Worm (Caenorhabditis elegans) whole organism, young adult: ENCODE measurements around the gene sre-29.

Experiments
- B0336.3 ChIP-seq: fragments of 200-800 bp; sonication (Bioruptor generic); IDR thresholded peaks from 2 replicates; pipeline ENCODE4 v1.3.6; 2022; ENCODE audit warnings: missing genetic modification characterization, missing compliant biosample characterization
- C06A6.2 ChIP-seq: fragments of 200-800 bp; sonication (Bioruptor generic); conservative IDR thresholded peaks from 2 replicates; pipeline ENCODE4 v1.3.6; 2022; ENCODE audit warnings: missing genetic modification characterization, missing compliant biosample characterization
- C17E4.6 ChIP-seq: fragments of 200-800 bp; sonication (Bioruptor generic); IDR thresholded peaks from 2 replicates; pipeline ENCODE4 v1.3.6; 2022; ENCODE audit warnings: missing genetic modification reagents, missing genetic modification characterization, missing compliant biosample characterization
- D2030.7 ChIP-seq: fragments of 200-800 bp; sonication (Bioruptor generic); IDR thresholded peaks from 2 replicates; pipeline ENCODE4 v1.3.6; 2022; ENCODE audit warnings: missing genetic modification reagents, missing genetic modification characterization, missing compliant biosample characterization
- F23B12.7 ChIP-seq: sonication (generic microtip); optimal IDR thresholded peaks from 2 replicates; lab custom pipeline; 2017; ENCODE audit warnings: missing genetic modification characterization, mild to moderate bottlenecking, missing compliant biosample characterization, antibody characterized with exemption, moderate library complexity; ENCODE audit not compliant: insufficient read depth
- F33H1.4 ChIP-seq: fragments of 200-800 bp; sonication (Bioruptor generic); IDR thresholded peaks from 2 replicates; pipeline ENCODE4 v1.3.6; 2022; ENCODE audit warnings: missing genetic modification reagents, missing genetic modification characterization, missing compliant biosample characterization
- F39B2.1 ChIP-seq: fragments of 200-800 bp; sonication (Bioruptor generic); IDR thresholded peaks from 2 replicates; pipeline ENCODE4 v1.3.6; 2022; ENCODE audit warnings: missing genetic modification reagents, missing genetic modification characterization, missing compliant biosample characterization
- F55B11.4 ChIP-seq: sonication (generic microtip); optimal IDR thresholded peaks from 2 replicates; lab custom pipeline; 2016; ENCODE audit warnings: missing compliant biosample characterization, missing genetic modification characterization, borderline replicate concordance; ENCODE audit not compliant: insufficient read depth
- K12H6.12 ChIP-seq: fragments of 200-800 bp; sonication (Bioruptor generic); optimal IDR thresholded peaks from 2 replicates; lab custom pipeline; 2018; ENCODE audit warnings: mild to moderate bottlenecking, missing genetic modification characterization, missing compliant biosample characterization
- Y53F4B.3 ChIP-seq: fragments of 200-800 bp; sonication (Bioruptor generic); IDR thresholded peaks from 2 replicates; pipeline ENCODE4 v1.3.6; 2022; ENCODE audit warnings: missing genetic modification reagents, missing genetic modification characterization, missing compliant biosample characterization
- Y67H2A.10 ChIP-seq: fragments of 200-800 bp; sonication (Bioruptor generic); conservative IDR thresholded peaks from 2 replicates; pipeline ENCODE4 v1.3.6; 2022; ENCODE audit warnings: missing genetic modification reagents, missing genetic modification characterization, missing compliant biosample characterization
- ama-1 ChIP-seq, 3 experiments: fragments of 150-350 bp in 1 of 3; sonication (generic microtip) in 2 of 3; optimal IDR thresholded peaks; 2 replicates each; lab custom pipeline; 2014 to 2018; ENCODE audit warnings: missing biosample characterization in 2 of 3, missing genetic modification characterization in 2 of 3, missing genetic modification reagents in 2 of 3
- attf-3 ChIP-seq: fragments of 200-800 bp; sonication (Bioruptor generic); conservative IDR thresholded peaks from 2 replicates; pipeline ENCODE4 v1.3.6; 2022; ENCODE audit warnings: missing genetic modification reagents, missing genetic modification characterization, missing compliant biosample characterization
- attf-6 ChIP-seq: fragments of 200-800 bp; sonication (Bioruptor generic); IDR thresholded peaks from 2 replicates; pipeline ENCODE4 v1.3.6; 2022; ENCODE audit warnings: missing genetic modification reagents, missing genetic modification characterization, missing compliant biosample characterization
- cebp-1 ChIP-seq, 2 experiments: fragments of 200-800 bp in 1 of 2; sonication (Bioruptor generic) in 1 of 2; sonication (generic microtip) in 1 of 2; IDR thresholded peaks in 1 of 2; optimal IDR thresholded peaks in 1 of 2; 2 replicates each; pipeline versions ENCODE4 v1.3.6 to Lab custom; 2017 to 2022; ENCODE audit warnings: missing compliant biosample characterization in 2 of 2, missing genetic modification characterization in 2 of 2, mild to moderate bottlenecking in 1 of 2, missing genetic modification reagents in 1 of 2, moderate library complexity in 1 of 2
- cebp-2 ChIP-seq: fragments of 200-800 bp; sonication (Bioruptor generic); IDR thresholded peaks from 2 replicates; pipeline ENCODE4 v1.3.6; 2022; ENCODE audit warnings: missing genetic modification characterization, missing compliant biosample characterization
- chd-7 ChIP-seq: sonication (generic microtip); optimal IDR thresholded peaks from 2 replicates; lab custom pipeline; 2016; ENCODE audit warnings: mild to moderate bottlenecking, missing genetic modification characterization, moderate library complexity, missing compliant biosample characterization
- die-1 ChIP-seq: sonication (generic microtip); optimal IDR thresholded peaks from 2 replicates; lab custom pipeline; 2016; ENCODE audit warnings: missing genotype, mild to moderate bottlenecking, missing genetic modification characterization, missing compliant biosample characterization
- dox-1 ChIP-seq: fragments of 200-800 bp; sonication (Bioruptor generic); IDR thresholded peaks from 2 replicates; pipeline ENCODE4 v1.3.6; 2022; ENCODE audit warnings: missing genetic modification reagents, missing genetic modification characterization, missing compliant biosample characterization
- egrh-3 ChIP-seq: fragments of 200-800 bp; sonication (Bioruptor generic); IDR thresholded peaks from 2 replicates; pipeline ENCODE4 v1.3.6; 2022; ENCODE audit warnings: missing genetic modification reagents, missing genetic modification characterization, missing compliant biosample characterization
- gei-17 ChIP-seq: fragments of 200-800 bp; sonication (Bioruptor generic); optimal IDR thresholded peaks from 2 replicates; lab custom pipeline; 2018; ENCODE audit warnings: mild to moderate bottlenecking, missing genetic modification characterization, missing compliant biosample characterization
- hrde-1 ChIP-seq: sonication (generic microtip); optimal IDR thresholded peaks from 2 replicates; lab custom pipeline; 2016; ENCODE audit warnings: missing genetic modification characterization, mild to moderate bottlenecking, missing compliant biosample characterization, moderate library complexity, missing genotype, missing genetic modification reagents, borderline replicate concordance
- hsf-1 ChIP-seq: fragments of 200-800 bp; sonication (Bioruptor generic); IDR thresholded peaks from 2 replicates; pipeline ENCODE4 v1.3.6; 2022; ENCODE audit warnings: missing genetic modification reagents, missing genetic modification characterization, missing compliant biosample characterization
- let-526 ChIP-seq: fragments of 200-800 bp; sonication (Bioruptor generic); IDR thresholded peaks from 2 replicates; pipeline ENCODE4 v1.3.6; 2022; ENCODE audit warnings: missing genetic modification reagents, missing genetic modification characterization, missing compliant biosample characterization
- lsl-1 ChIP-seq: fragments of 200-800 bp; sonication (Bioruptor generic); optimal IDR thresholded peaks from 2 replicates; lab custom pipeline; 2018; ENCODE audit warnings: mild to moderate bottlenecking, missing genetic modification characterization, moderate library complexity, missing compliant biosample characterization
- lsy-27 ChIP-seq: sonication (generic microtip); optimal IDR thresholded peaks from 2 replicates; lab custom pipeline; 2017; ENCODE audit warnings: missing genetic modification characterization, mild to moderate bottlenecking, missing compliant biosample characterization, antibody characterized with exemption, missing genotype, borderline replicate concordance; ENCODE audit not compliant: insufficient read depth
- madf-10 ChIP-seq: sonication (generic microtip); optimal IDR thresholded peaks from 2 replicates; lab custom pipeline; 2016; ENCODE audit warnings: mild to moderate bottlenecking, missing genetic modification characterization, missing compliant biosample characterization
- madf-3 ChIP-seq: fragments of 200-800 bp; sonication (Bioruptor generic); IDR thresholded peaks from 2 replicates; pipeline ENCODE4 v1.3.6; 2022; ENCODE audit warnings: missing genetic modification reagents, missing genetic modification characterization, missing compliant biosample characterization
- madf-6 ChIP-seq: fragments of 200-800 bp; sonication (Bioruptor generic); IDR thresholded peaks from 2 replicates; pipeline ENCODE4 v1.3.6; 2022; ENCODE audit warnings: missing genetic modification reagents, missing genetic modification characterization, missing compliant biosample characterization
- mes-4 ChIP-seq: sonication (generic microtip); optimal IDR thresholded peaks from 2 replicates; lab custom pipeline; 2016; ENCODE audit warnings: missing genotype, missing genetic modification characterization, missing compliant biosample characterization
- nfyb-1 ChIP-seq: fragments of 200-800 bp; sonication (Bioruptor generic); IDR thresholded peaks from 2 replicates; pipeline ENCODE4 v1.3.6; 2022; ENCODE audit warnings: missing genetic modification reagents, missing genetic modification characterization, missing compliant biosample characterization
- nhr-80 ChIP-seq: sonication (generic microtip); optimal IDR thresholded peaks from 2 replicates; lab custom pipeline; 2016; ENCODE audit warnings: missing genetic modification characterization, missing compliant biosample characterization
- rec-8 ChIP-seq, 2 experiments: sonication (generic microtip); optimal IDR thresholded peaks; 2 replicates each; lab custom pipeline; 2016; ENCODE audit warnings: mild to moderate bottlenecking in 2 of 2, missing genetic modification characterization in 2 of 2, missing genetic modification reagents in 2 of 2, missing genotype in 2 of 2, missing biosample characterization in 1 of 2, missing compliant biosample characterization in 1 of 2, moderate library complexity in 1 of 2
- repo-1 ChIP-seq: sonication (generic microtip); optimal IDR thresholded peaks from 2 replicates; lab custom pipeline; 2017; ENCODE audit warnings: mild to moderate bottlenecking, missing genetic modification characterization, missing compliant biosample characterization
- rpc-1 ChIP-seq, 2 experiments: fragments of 150-350 bp in 1 of 2; sonication (generic microtip) in 1 of 2; optimal IDR thresholded peaks; 2 replicates each; lab custom pipeline; 2014 to 2018; ENCODE audit warnings: missing biosample characterization in 1 of 2, missing genetic modification characterization in 1 of 2, missing genetic modification reagents in 1 of 2, missing genotype in 1 of 2
- sdz-38 ChIP-seq: sonication (generic microtip); optimal IDR thresholded peaks from 2 replicates; lab custom pipeline; 2016; ENCODE audit warnings: missing genotype, missing genetic modification characterization, missing compliant biosample characterization
- sea-2 ChIP-seq: fragments of 200-800 bp; sonication (Bioruptor generic); IDR thresholded peaks from 2 replicates; pipeline ENCODE4 v1.3.6; 2022; ENCODE audit warnings: missing genetic modification characterization, missing compliant biosample characterization
- snpc-1.1 ChIP-seq: sonication (generic microtip); optimal IDR thresholded peaks from 2 replicates; lab custom pipeline; 2017; ENCODE audit warnings: missing genetic modification characterization, mild to moderate bottlenecking, missing compliant biosample characterization, antibody characterized with exemption, moderate library complexity, missing genotype, missing genetic modification reagents; ENCODE audit not compliant: insufficient read depth
- snpc-1.3 ChIP-seq: sonication (generic microtip); optimal IDR thresholded peaks from 2 replicates; lab custom pipeline; 2017; ENCODE audit warnings: missing genetic modification characterization, mild to moderate bottlenecking, missing compliant biosample characterization, antibody characterized with exemption, moderate library complexity, missing genotype, missing genetic modification reagents; ENCODE audit not compliant: insufficient read depth
- snpc-4 ChIP-seq, 5 experiments: fragments of 150-350 bp in 1 of 5; sonication (generic microtip) in 4 of 5; optimal IDR thresholded peaks; 2 replicates each; lab custom pipeline; 2014 to 2018; ENCODE audit warnings: missing genetic modification characterization in 5 of 5, missing biosample characterization in 3 of 5, antibody characterized with exemption in 2 of 5, mild to moderate bottlenecking in 2 of 5, missing compliant biosample characterization in 2 of 5, missing genotype in 2 of 5, moderate library complexity in 2 of 5, missing genetic modification reagents in 1 of 5
- sptf-2 ChIP-seq: fragments of 200-800 bp; sonication (Bioruptor generic); optimal IDR thresholded peaks from 2 replicates; lab custom pipeline; 2018; ENCODE audit warnings: mild to moderate bottlenecking, missing genetic modification characterization, missing compliant biosample characterization
- tlf-1 ChIP-seq: fragments of 200-800 bp; sonication (Bioruptor generic); optimal IDR thresholded peaks from 2 replicates; lab custom pipeline; 2018; ENCODE audit warnings: mild to moderate bottlenecking, missing genetic modification characterization, missing compliant biosample characterization
- ztf-22 ChIP-seq: fragments of 200-800 bp; sonication (Bioruptor generic); optimal IDR thresholded peaks from 2 replicates; lab custom pipeline; 2018; ENCODE audit warnings: mild to moderate bottlenecking, missing genetic modification characterization, moderate library complexity, missing compliant biosample characterization
- ztf-26 ChIP-seq: sonication (generic microtip); optimal IDR thresholded peaks from 2 replicates; lab custom pipeline; 2017; ENCODE audit warnings: missing genetic modification characterization, missing compliant biosample characterization
- ztf-3 ChIP-seq: fragments of 200-800 bp; sonication (Bioruptor generic); optimal IDR thresholded peaks from 2 replicates; lab custom pipeline; 2018; ENCODE audit warnings: mild to moderate bottlenecking, missing genetic modification characterization, missing compliant biosample characterization

sre-29 gene

DNA sequence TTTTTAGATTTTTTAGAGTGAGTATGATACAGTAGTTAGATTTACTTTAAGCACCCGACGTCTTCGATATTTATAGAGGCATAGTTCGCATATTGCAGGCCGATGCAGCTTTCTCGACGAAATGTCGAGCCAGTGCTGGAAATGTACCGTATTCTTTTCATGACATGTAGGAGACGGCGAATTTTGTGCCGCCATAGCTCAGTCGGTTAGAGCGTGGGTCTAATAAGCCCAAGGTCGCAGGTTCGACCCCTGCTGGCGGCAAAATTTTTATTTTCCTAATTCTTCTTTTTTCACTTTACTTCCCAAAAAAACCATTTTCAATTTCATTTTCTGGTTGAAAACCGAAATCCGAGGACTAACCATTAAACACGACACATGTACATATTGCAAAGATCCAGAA lies 39.4 kb downstream of the sre-29 start (continued):
- TF ChIP-seq ama-1 (optimal IDR thresholded peaks at IDR 0.05; lab: Kevin White, UChicago) (no peak), ama-1 (GFP tag; optimal IDR thresholded peaks at IDR 0.05; lab: Kevin White, UChicago) (no peak), die-1 (tag; lab: Kevin White, UChicago) (peak; percentile 71), Y53F4B.3 (GFP tag; lab: Robert Waterston, UW) (no peak), F39B2.1 (GFP tag; lab: Robert Waterston, UW) (no peak), cebp-2 (GFP tag; lab: Robert Waterston, UW) (no peak), hrde-1 (tag; lab: Kevin White, UChicago) (no peak), D2030.7 (peak; percentile 67), cebp-1 (GFP tag; IDR thresholded peaks at IDR 0.05; lab: Robert Waterston, UW) (no peak), cebp-1 (tag; optimal IDR thresholded peaks at IDR 0.05; lab: Kevin White, UChicago) (peak; percentile 17), rpc-1 (optimal IDR thresholded peaks at IDR 0.05; lab: Kevin White, UChicago) (peak; percentile 52), rpc-1 (tag; optimal IDR thresholded peaks at IDR 0.05; lab: Kevin White, UChicago) (peak; percentile 75), attf-6 (GFP tag; lab: Robert Waterston, UW) (no peak), tlf-1 (GFP tag; lab: Kevin White, UChicago) (no peak), hsf-1 (GFP tag; lab: Robert Waterston, UW) (no peak), F33H1.4 (0 out of 2 replicates have a peak, but pooled peaks have one; percentile 33), let-526 (GFP tag; lab: Robert Waterston, UW) (no peak)

DNA sequence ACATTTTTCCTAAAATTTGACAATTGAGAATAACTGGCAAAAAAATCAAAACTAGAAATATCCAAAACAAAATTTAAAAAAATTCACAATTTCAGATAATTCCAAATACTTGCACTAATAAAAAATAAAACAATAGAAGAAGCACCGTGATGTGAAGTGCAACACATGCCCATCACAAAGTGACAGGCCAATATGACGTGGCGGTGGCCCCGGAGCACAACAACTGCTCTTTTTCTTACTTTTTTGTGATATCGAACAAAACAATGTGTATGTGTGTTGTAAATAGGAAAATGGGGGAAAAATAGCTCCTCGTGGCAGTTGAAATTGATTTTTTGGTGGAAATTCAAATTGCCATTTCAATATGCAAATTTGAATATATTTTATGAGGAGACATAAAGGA lies 47.9 kb downstream of the sre-29 start:
- TF ChIP-seq sptf-2 (GFP tag; lab: Kevin White, UChicago) (no peak), dox-1 (GFP tag; lab: Robert Waterston, UW) (peak; percentile 45; the same call in 1 of the 2 replicates), nfyb-1 (GFP tag; lab: Robert Waterston, UW) (no peak), sea-2 (no peak), K12H6.12 (tag; lab: Kevin White, UChicago) (no peak), egrh-3 (GFP tag; lab: Robert Waterston, UW) (no peak), snpc-4 (GFP tag; optimal IDR thresholded peaks at IDR 0.05; lab: Kevin White, UChicago) (no peak), snpc-4 (tag; optimal IDR thresholded peaks at IDR 0.05; lab: Kevin White, UChicago) (peak in 1 of 4 experiments; percentile 50), repo-1 (tag; lab: Kevin White, UChicago) (no peak), gei-17 (GFP tag; lab: Kevin White, UChicago) (no peak), ztf-26 (no peak), F55B11.4 (tag; lab: Kevin White, UChicago) (no peak), madf-6 (GFP tag; lab: Robert Waterston, UW) (no peak), madf-3 (GFP tag; lab: Robert Waterston, UW) (no peak), lsy-27 (no peak), sdz-38 (tag; lab: Kevin White, UChicago) (no peak), mes-4 (tag; lab: Kevin White, UChicago) (no peak), ztf-3 (no peak), ztf-22 (peak; percentile 8), nhr-80 (peak; percentile 88), snpc-1.1 (tag; lab: Kevin White, UChicago) (no peak), B0336.3 (no peak), snpc-1.3 (tag; lab: Kevin White, UChicago) (no peak), C17E4.6 (GFP tag; lab: Robert Waterston, UW) (no peak), madf-10 (tag; lab: Kevin White, UChicago) (no peak), rec-8 (tag; optimal IDR thresholded peaks at IDR 0.05; lab: Kevin White, UChicago) (no peak), F23B12.7 (tag; lab: Kevin White, UChicago) (no peak), C06A6.2 (GFP tag; lab: Robert Waterston, UW) (no peak), lsl-1 (GFP tag; lab: Kevin White, UChicago) (no peak), chd-7 (tag; lab: Kevin White, UChicago) (no peak), Y67H2A.10 (GFP tag; lab: Robert Waterston, UW) (no peak), cebp-2 (GFP tag; lab: Robert Waterston, UW) (no peak), attf-3 (GFP tag; lab: Robert Waterston, UW) (no peak)
